Worm (Caenorhabditis elegans) whole organism, early embryonic: ENCODE results near the gene npr-15.

Experiments used
- B0310.2 ChIP-seq: sonication (generic microtip); optimal IDR thresholded peaks from 2 replicates; lab custom pipeline; 2016; ENCODE audit warnings: mild to moderate bottlenecking, missing genetic modification characterization, missing compliant biosample characterization
- F13C5.2 ChIP-seq: sonication (generic microtip); optimal IDR thresholded peaks from 2 replicates; lab custom pipeline; 2017; ENCODE audit warnings: mild to moderate bottlenecking, missing genetic modification characterization, inconsistent platforms, missing compliant biosample characterization
- aly-1 ChIP-seq: sonication (generic microtip); optimal IDR thresholded peaks from 2 replicates; lab custom pipeline; 2016; ENCODE audit warnings: missing genetic modification characterization, missing compliant biosample characterization
- ama-1 ChIP-seq: fragments of 150-350 bp; optimal IDR thresholded peaks from 2 replicates; lab custom pipeline; 2014
- ceh-13 ChIP-seq: fragments of 200-800 bp; sonication (Bioruptor generic); optimal IDR thresholded peaks from 2 replicates; lab custom pipeline; 2018; ENCODE audit warnings: mild to moderate bottlenecking, missing genetic modification characterization, missing compliant biosample characterization
- ceh-36 ChIP-seq: sonication (generic microtip); optimal IDR thresholded peaks from 2 replicates; lab custom pipeline; 2016; ENCODE audit warnings: missing genetic modification characterization, inconsistent platforms, missing compliant biosample characterization
- ets-7 ChIP-seq: sonication (generic microtip); optimal IDR thresholded peaks from 2 replicates; lab custom pipeline; 2016; ENCODE audit warnings: missing genotype, missing genetic modification characterization, missing compliant biosample characterization
- flt-1 ChIP-seq: fragments of 200-800 bp; sonication (Bioruptor generic); IDR thresholded peaks from 2 replicates; pipeline ENCODE4 v1.3.6; 2022; ENCODE audit warnings: missing genetic modification characterization, missing compliant biosample characterization
- hmbx-1 ChIP-seq: sonication (generic microtip); optimal IDR thresholded peaks from 2 replicates; lab custom pipeline; 2016; ENCODE audit warnings: mild to moderate bottlenecking, missing genetic modification characterization, missing compliant biosample characterization
- hmg-4 ChIP-seq: fragments of 200-800 bp; sonication (Bioruptor generic); optimal IDR thresholded peaks from 2 replicates; lab custom pipeline; 2018; ENCODE audit warnings: mild to moderate bottlenecking, missing genetic modification characterization, missing compliant biosample characterization
- hnd-1 ChIP-seq: sonication (generic microtip); optimal IDR thresholded peaks from 2 replicates; lab custom pipeline; 2016; ENCODE audit warnings: missing genetic modification characterization, missing compliant biosample characterization
- pes-1 ChIP-seq: fragments of 200-800 bp; sonication (Bioruptor generic); IDR thresholded peaks from 2 replicates; pipeline ENCODE4 v1.3.6; 2022; ENCODE audit warnings: missing genetic modification reagents, missing genetic modification characterization, missing compliant biosample characterization
- scrt-1 ChIP-seq: fragments of 200-800 bp; sonication (Bioruptor generic); IDR thresholded peaks from 2 replicates; pipeline ENCODE4 v1.3.6; 2022; ENCODE audit warnings: missing genetic modification characterization, missing compliant biosample characterization
- sea-1 ChIP-seq: fragments of 200-800 bp; sonication (Bioruptor generic); conservative IDR thresholded peaks from 2 replicates; pipeline ENCODE4 v1.3.6; 2022; ENCODE audit warnings: missing genetic modification characterization, missing compliant biosample characterization
- tbx-11 ChIP-seq: fragments of 200-800 bp; sonication (Bioruptor generic); IDR thresholded peaks from 2 replicates; pipeline ENCODE4 v1.3.6; 2022; ENCODE audit warnings: missing genetic modification characterization, missing compliant biosample characterization
- tbx-37 ChIP-seq: fragments of 200-800 bp; sonication (Bioruptor generic); conservative IDR thresholded peaks from 2 replicates; pipeline ENCODE4 v1.3.6; 2022; ENCODE audit warnings: missing genetic modification reagents, missing genetic modification characterization, missing compliant biosample characterization
- tra-4 ChIP-seq: sonication (generic microtip); optimal IDR thresholded peaks from 2 replicates; lab custom pipeline; 2017; ENCODE audit warnings: missing genetic modification characterization, missing compliant biosample characterization

npr-15 gene

DNA sequence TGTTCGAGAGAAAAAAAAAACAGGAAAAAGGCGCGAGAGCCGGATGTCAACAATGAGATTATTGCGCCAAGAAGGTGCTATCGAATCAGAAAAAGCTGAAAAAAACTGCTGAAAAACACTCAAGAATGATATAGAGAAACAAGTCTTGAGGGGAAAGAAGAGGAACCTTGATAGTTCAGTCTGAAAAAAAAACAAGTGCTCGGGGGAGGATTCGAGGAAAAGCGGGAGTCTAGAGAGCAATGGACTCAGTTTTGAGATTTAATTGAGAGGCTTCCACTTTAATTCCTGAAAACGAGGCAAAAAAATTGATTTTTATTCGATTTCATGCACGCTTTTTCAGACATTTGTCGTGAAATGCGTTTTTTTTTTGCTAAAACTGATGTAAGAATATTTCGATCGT, at the start of gene npr-15:
npr-15 (minus strand) TSS at position 101 of the 400 bp plus-strand sequence.
- no peak for TF ChIP-seq tra-4
- TF ChIP-seq F13C5.2 (tag; lab: Kevin White, UChicago): no peak
- TF ChIP-seq ceh-36 (tag; lab: Kevin White, UChicago): no peak
- no peak for TF ChIP-seq tbx-37 (GFP tag; lab: Robert Waterston, UW)
- no peak for TF ChIP-seq ets-7
- TF ChIP-seq ceh-13 (GFP tag; lab: Kevin White, UChicago): no peak
- no peak for TF ChIP-seq sea-1 (GFP tag; lab: Robert Waterston, UW)
- no peak for TF ChIP-seq aly-1
- TF ChIP-seq pes-1 (GFP tag; lab: Robert Waterston, UW): no peak
- no peak for TF ChIP-seq B0310.2 (tag; lab: Kevin White, UChicago)
- TF ChIP-seq hnd-1 (tag; lab: Kevin White, UChicago): no peak

DNA sequence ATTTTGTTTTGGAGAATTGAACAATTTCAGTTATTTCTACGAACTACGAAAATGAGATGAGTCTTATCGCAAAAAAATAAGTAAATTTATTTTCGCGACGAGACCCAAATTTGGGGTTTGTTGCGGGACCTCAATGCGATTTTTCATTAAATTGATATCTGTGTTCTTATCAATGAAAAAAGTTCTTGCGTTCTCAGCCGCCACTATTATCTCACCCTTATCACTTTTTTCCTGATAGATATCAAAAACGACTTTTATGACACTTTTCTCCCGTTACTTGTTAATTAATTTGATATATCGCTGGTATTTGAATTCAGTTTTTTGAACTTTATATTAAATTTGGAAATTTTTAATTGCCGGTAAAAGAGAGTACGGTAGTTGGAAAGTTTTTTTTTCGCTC, 48.9 kb upstream of the npr-15 start:
- TF ChIP-seq tbx-37 (GFP tag; lab: Robert Waterston, UW) (no peak), tbx-11 (GFP tag; lab: Robert Waterston, UW) (no peak), aly-1 (no peak), hmg-4 (GFP tag; lab: Kevin White, UChicago) (no peak), B0310.2 (tag; lab: Kevin White, UChicago) (no peak), ama-1 (lab: Kevin White, UChicago) (no peak), hnd-1 (tag; lab: Kevin White, UChicago) (no peak), F13C5.2 (tag; lab: Kevin White, UChicago) (no peak), flt-1 (GFP tag; lab: Robert Waterston, UW) (no peak), ets-7 (no peak), hmbx-1 (tag; lab: Kevin White, UChicago) (no peak)

DNA sequence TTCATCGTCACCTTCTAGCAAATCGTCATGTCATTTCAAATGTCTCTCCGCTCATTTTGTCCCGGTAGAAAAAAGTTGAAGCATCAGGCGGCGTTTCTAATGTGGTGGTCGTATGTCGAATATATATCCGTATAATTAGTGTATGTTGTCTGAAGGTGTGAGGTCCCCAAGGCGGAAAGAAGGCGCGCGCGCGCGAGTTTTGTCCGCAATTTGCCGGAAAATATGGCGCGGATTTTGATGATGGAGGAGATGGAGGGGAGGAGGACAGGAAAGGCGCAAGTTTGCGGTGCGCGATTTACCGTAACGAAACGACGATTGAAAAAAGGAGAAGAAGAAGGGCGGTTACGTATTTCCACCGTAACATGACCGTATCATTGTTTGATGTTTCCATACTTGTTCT, 47.6 kb upstream of the npr-15 start:
- TF ChIP-seq scrt-1 (GFP tag; lab: Robert Waterston, UW): no peak
- TF ChIP-seq tbx-37 (GFP tag; lab: Robert Waterston, UW): no peak
- TF ChIP-seq sea-1 (GFP tag; lab: Robert Waterston, UW): no peak
- no peak for TF ChIP-seq pes-1 (GFP tag; lab: Robert Waterston, UW)
- no peak for TF ChIP-seq ets-7
- no peak for TF ChIP-seq tbx-11 (GFP tag; lab: Robert Waterston, UW)
- no peak for TF ChIP-seq hmbx-1 (tag; lab: Kevin White, UChicago)
- TF ChIP-seq ceh-13 (GFP tag; lab: Kevin White, UChicago): no peak
- TF ChIP-seq ama-1 (lab: Kevin White, UChicago): no peak
- no peak for TF ChIP-seq F13C5.2 (tag; lab: Kevin White, UChicago)
- no peak for TF ChIP-seq hnd-1 (tag; lab: Kevin White, UChicago)

DNA sequence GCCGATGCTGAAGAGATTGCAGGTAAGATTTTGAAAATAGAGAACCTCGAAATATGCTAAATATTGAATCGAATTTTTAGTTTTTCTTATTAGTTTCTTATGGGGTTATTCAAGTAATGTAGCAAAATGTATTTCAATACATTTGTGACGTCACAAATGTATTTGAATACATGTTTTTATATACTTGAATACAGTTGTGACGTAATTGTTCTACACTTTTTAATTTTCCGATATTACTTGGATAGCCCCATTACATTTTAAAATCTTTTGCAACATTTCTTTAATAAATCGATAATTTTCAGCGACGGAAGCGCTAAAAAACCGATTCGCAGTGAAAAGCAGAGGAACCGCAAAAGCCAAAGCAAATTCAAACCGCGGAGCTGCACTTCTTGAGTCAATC, 43.9 kb upstream of the npr-15 start:
- TF ChIP-seq hnd-1 (tag; lab: Kevin White, UChicago) (no peak), flt-1 (GFP tag; lab: Robert Waterston, UW) (no peak), F13C5.2 (tag; lab: Kevin White, UChicago) (no peak), B0310.2 (tag; lab: Kevin White, UChicago) (no peak), pes-1 (GFP tag; lab: Robert Waterston, UW) (no peak), scrt-1 (GFP tag; lab: Robert Waterston, UW) (no peak), tbx-11 (GFP tag; lab: Robert Waterston, UW) (no peak), tbx-37 (GFP tag; lab: Robert Waterston, UW) (no peak), ets-7 (no peak), ceh-36 (tag; lab: Kevin White, UChicago) (no peak), sea-1 (GFP tag; lab: Robert Waterston, UW) (no peak), ama-1 (lab: Kevin White, UChicago) (no peak)

DNA sequence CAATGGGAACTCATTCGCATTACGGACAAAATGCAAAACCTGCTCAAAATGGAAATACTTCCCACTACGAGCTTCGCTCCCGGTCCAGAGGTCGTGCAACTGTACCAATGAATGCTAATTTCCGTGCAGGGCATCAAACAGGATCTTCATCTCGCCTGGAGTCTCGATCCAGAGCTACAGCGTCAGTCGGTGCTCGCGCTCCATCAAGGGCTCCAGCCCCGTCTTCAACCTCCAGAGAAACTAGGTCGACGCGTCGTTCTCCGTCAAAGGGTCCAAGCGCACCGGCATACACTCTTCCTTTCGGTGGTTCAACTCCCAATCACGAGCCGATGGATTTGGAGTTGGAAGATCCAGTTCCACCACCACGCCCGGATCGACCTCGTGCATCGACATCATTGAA, 43.3 kb upstream of the npr-15 start:
- TF ChIP-seq sea-1 (GFP tag; lab: Robert Waterston, UW) (no peak), scrt-1 (GFP tag; lab: Robert Waterston, UW) (no peak), tra-4 (no peak), ceh-36 (tag; lab: Kevin White, UChicago) (no peak), flt-1 (GFP tag; lab: Robert Waterston, UW) (no peak), tbx-11 (GFP tag; lab: Robert Waterston, UW) (no peak), ceh-13 (GFP tag; lab: Kevin White, UChicago) (no peak), hmbx-1 (tag; lab: Kevin White, UChicago) (no peak), tbx-37 (GFP tag; lab: Robert Waterston, UW) (no peak), aly-1 (no peak), F13C5.2 (tag; lab: Kevin White, UChicago) (no peak), pes-1 (GFP tag; lab: Robert Waterston, UW) (no peak), B0310.2 (tag; lab: Kevin White, UChicago) (no peak), hnd-1 (tag; lab: Kevin White, UChicago) (no peak)

DNA sequence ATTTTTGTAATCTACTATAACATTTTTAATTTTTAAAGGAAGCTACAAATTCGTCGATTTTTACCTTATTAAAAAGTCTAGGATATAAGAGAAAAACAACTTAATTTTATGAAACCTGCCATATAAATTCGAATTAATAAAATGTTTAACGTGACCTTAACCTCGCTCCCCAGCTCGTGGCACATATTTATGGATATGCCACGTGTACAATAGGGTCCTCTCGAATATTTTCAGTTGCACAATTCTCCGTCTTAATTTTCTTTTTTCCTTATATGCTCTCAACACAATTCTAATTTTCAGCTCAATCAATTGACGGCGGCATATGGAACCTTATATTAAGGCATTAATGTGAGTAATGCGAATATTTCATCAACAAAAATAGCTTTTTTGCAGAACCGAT, 41.8 kb upstream of the npr-15 start, which contains the start of gene F34D10.4:
F34D10.4 (plus strand) TSS at position 301 of the 400 bp plus-strand sequence.
- TF ChIP-seq tra-4: no peak
- no peak for TF ChIP-seq pes-1 (GFP tag; lab: Robert Waterston, UW)
- no peak for TF ChIP-seq ceh-13 (GFP tag; lab: Kevin White, UChicago)
- TF ChIP-seq ceh-36 (tag; lab: Kevin White, UChicago): no peak
- no peak for TF ChIP-seq B0310.2 (tag; lab: Kevin White, UChicago)
- TF ChIP-seq flt-1 (GFP tag; lab: Robert Waterston, UW): no peak
- TF ChIP-seq sea-1 (GFP tag; lab: Robert Waterston, UW): no peak
- TF ChIP-seq hmg-4 (GFP tag; lab: Kevin White, UChicago): no peak
- no peak for TF ChIP-seq tbx-11 (GFP tag; lab: Robert Waterston, UW)
- no peak for TF ChIP-seq ets-7

DNA sequence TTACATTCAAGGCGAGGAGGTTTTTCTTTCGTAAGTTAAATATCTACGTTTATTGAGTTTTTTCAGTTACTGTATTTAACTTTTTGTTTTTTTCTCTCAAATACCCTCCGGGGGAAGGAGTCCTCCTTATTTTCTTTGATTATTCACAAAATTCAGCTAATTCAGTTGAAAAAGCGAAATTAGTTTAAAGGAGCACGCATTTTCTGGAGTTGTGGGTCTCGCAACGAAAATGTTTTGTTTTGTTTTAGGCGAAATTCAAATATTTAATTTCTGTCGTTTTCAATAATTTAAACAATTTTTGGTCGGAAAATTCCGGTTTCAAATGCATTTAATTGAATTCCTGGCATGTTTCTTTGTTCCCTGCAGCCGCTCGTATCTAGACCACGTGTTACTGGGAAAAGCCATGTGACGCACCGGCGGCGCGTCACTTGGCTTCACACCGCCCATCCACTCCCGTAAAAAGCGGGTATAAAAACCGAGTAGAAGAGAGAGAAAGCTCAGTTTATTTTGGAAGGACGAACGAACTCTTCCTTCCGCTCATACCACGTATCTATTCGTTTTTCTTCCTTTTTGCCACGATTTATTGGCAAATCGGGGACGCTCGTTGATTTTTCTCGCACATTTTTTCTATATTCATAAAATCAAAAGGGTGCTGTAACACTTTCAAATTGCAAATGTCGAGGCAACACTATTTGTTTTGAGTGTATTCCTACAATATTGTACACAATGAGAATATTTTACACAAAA, 41.2 kb upstream of the npr-15 start:
- TF ChIP-seq tbx-11 (GFP tag; lab: Robert Waterston, UW) (0 out of 2 replicates have a peak, but pooled peaks have one; percentile 24), pes-1 (GFP tag; lab: Robert Waterston, UW) (no peak), hmg-4 (GFP tag; lab: Kevin White, UChicago) (no peak)
